Worm (Caenorhabditis elegans) whole organism, L3 larva: Measurements from ENCODE around the gene nspc-18.

Experiments
- lin-39 ChIP-seq: fragments of 150-350 bp; optimal IDR thresholded peaks from 2 replicates; lab custom pipeline; 2018; ENCODE audit warnings: missing biosample characterization, missing genetic modification reagents, missing genetic modification characterization
- ztf-11 ChIP-seq: fragments of 150-350 bp; optimal IDR thresholded peaks from 2 replicates; lab custom pipeline; 2014; ENCODE audit warnings: missing biosample characterization, missing genetic modification characterization

DNA sequence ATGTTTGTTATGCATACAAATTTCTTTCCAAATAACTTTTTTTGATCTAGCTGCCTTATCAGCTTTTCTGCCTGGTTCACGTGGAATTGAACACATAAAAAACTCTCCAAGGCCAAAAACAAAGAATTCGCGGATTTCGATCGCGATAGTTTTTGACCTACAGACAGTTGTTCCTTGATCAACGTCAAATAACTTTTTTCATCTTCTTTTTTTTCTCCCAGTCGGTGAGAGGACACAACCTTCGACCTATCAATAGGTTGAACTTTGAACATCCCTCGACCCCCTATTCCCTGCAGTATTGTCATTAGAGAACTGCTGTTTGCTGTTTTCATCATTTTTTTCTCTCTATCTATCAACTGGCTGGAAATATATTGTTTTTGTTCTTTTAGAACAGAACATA is 36.4 kb upstream of the nspc-18 start:
- no peak for TF ChIP-seq ztf-11 (tag; lab: Kevin White, UChicago)
- TF ChIP-seq lin-39 (tag; lab: Kevin White, UChicago), result no peak
